Worm (Caenorhabditis elegans) whole organism, young adult: ENCODE results near the gene C25B8.8.

Source experiments
- Y53F4B.3 ChIP-seq: fragments of 200-800 bp; sonication (Bioruptor generic); IDR thresholded peaks from 2 replicates; pipeline ENCODE4 v1.3.6; 2022; ENCODE audit warnings: missing genetic modification reagents, missing genetic modification characterization, missing compliant biosample characterization
- fkh-3 ChIP-seq: sonication (generic microtip); optimal IDR thresholded peaks from 2 replicates; lab custom pipeline; 2016; ENCODE audit warnings: mild to moderate bottlenecking, missing genetic modification characterization, missing compliant biosample characterization
- gei-17 ChIP-seq: fragments of 200-800 bp; sonication (Bioruptor generic); optimal IDR thresholded peaks from 2 replicates; lab custom pipeline; 2018; ENCODE audit warnings: mild to moderate bottlenecking, missing genetic modification characterization, missing compliant biosample characterization
- sdz-38 ChIP-seq: sonication (generic microtip); optimal IDR thresholded peaks from 2 replicates; lab custom pipeline; 2016; ENCODE audit warnings: missing genotype, missing genetic modification characterization, missing compliant biosample characterization
- snpc-3.4 ChIP-seq: sonication (generic microtip); optimal IDR thresholded peaks from 2 replicates; lab custom pipeline; 2017; ENCODE audit warnings: missing genetic modification characterization, mild to moderate bottlenecking, missing compliant biosample characterization, antibody characterized with exemption, moderate library complexity, missing genotype, missing genetic modification reagents

DNA sequence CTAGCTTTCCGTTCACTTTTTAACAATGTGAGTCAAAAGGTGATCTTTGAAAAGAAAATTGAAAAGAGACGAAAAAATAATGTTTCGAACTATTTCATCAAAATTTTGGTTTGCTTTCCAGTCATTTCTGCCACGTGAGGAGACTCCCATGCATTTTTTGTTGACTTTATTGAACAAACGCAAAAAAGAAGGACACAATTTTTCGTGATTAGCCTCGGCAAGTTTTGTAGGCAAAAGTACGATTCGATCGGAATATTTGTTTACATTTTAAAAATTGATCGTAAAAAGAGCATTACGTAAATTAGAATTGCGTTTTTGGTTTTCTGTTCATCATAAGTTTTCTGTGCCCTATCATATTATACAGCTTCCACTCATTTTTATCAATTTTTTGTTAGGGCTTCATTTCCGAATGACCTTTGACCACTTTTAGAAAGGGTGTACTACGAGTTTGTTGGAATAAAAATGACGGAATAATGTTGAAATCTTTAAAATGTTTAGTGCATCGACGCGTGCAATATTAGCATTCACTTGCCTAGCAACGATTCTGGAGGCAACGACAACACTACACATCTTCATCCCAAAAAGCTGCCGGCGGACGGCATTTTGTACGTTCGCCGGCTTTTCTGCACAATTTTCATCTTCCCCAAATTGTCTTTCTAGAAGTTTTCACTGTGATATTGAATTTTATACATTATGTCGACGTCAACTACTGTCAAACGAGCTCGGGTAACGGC lies 35.3 kb downstream of the C25B8.8 start, which contains the start of gene C56E10.3:
- TF ChIP-seq fkh-3 (tag; lab: Kevin White, UChicago) (no peak), gei-17 (GFP tag; lab: Kevin White, UChicago) (no peak), snpc-3.4 (no peak), Y53F4B.3 (GFP tag; lab: Robert Waterston, UW) (no peak), sdz-38 (tag; lab: Kevin White, UChicago) (no peak)
